Worm (Caenorhabditis elegans) whole organism, L3 larva: ENCODE data around the gene C25D7.5.

Source experiments
- R02D3.7 ChIP-seq: fragments of 150-350 bp; optimal IDR thresholded peaks from 2 replicates; lab custom pipeline; 2014; ENCODE audit warnings: missing biosample characterization, missing genetic modification characterization
- ZK546.5 ChIP-seq: sonication (generic microtip); optimal IDR thresholded peaks from 2 replicates; lab custom pipeline; 2017; ENCODE audit warnings: missing biosample characterization, missing genetic modification characterization
- aly-2 ChIP-seq: fragments of 150-350 bp; optimal IDR thresholded peaks from 2 replicates; lab custom pipeline; 2014; ENCODE audit warnings: missing biosample characterization, missing genetic modification characterization
- ama-1 ChIP-seq: fragments of 150-350 bp; optimal IDR thresholded peaks from 2 replicates; lab custom pipeline; 2018
- ceh-16 ChIP-seq: sonication (generic microtip); optimal IDR thresholded peaks from 2 replicates; lab custom pipeline; 2017; ENCODE audit warnings: missing biosample characterization, missing genetic modification characterization
- ceh-28 ChIP-seq: fragments of 150-350 bp; optimal IDR thresholded peaks from 2 replicates; lab custom pipeline; 2014; ENCODE audit warnings: missing biosample characterization, missing genetic modification reagents, missing genetic modification characterization
- ceh-82 ChIP-seq: fragments of 150-350 bp; optimal IDR thresholded peaks from 2 replicates; lab custom pipeline; 2014; ENCODE audit warnings: missing biosample characterization, missing genetic modification characterization
- egl-27 ChIP-seq: sonication (generic microtip); optimal IDR thresholded peaks from 4 replicates; lab custom pipeline; 2017; ENCODE audit warnings: missing biosample characterization, missing genetic modification reagents, missing genetic modification characterization
- egl-5 ChIP-seq: fragments of 150-350 bp; optimal IDR thresholded peaks from 2 replicates; lab custom pipeline; 2017; ENCODE audit warnings: missing biosample characterization, missing genetic modification reagents, missing genetic modification characterization, inconsistent platforms
- elt-1 ChIP-seq: fragments of 150-350 bp; optimal IDR thresholded peaks from 2 replicates; lab custom pipeline; 2014; ENCODE audit warnings: missing biosample characterization, missing genetic modification characterization
- elt-2 ChIP-seq: sonication (generic microtip); optimal IDR thresholded peaks from 2 replicates; lab custom pipeline; 2016; ENCODE audit warnings: missing genetic modification reagents, mild to moderate bottlenecking, missing genetic modification characterization, missing compliant biosample characterization
- eor-1 ChIP-seq, 2 experiments: fragments of 150-350 bp; optimal IDR thresholded peaks; 2 replicates each; lab custom pipeline; 2014 to 2018; ENCODE audit warnings: missing biosample characterization in 2 of 2, missing genetic modification characterization in 2 of 2
- fkh-10 ChIP-seq: sonication (generic microtip); optimal IDR thresholded peaks from 2 replicates; lab custom pipeline; 2017; ENCODE audit warnings: missing biosample characterization, missing genetic modification reagents, missing genetic modification characterization
- fkh-2 ChIP-seq: fragments of 150-350 bp; optimal IDR thresholded peaks from 2 replicates; lab custom pipeline; 2014; ENCODE audit warnings: missing biosample characterization, missing genetic modification reagents, missing genetic modification characterization
- fos-1 ChIP-seq: fragments of 150-350 bp; optimal IDR thresholded peaks from 2 replicates; lab custom pipeline; 2014; ENCODE audit warnings: missing biosample characterization, missing genetic modification characterization
- hmg-11 ChIP-seq: sonication (generic microtip); optimal IDR thresholded peaks from 2 replicates; lab custom pipeline; 2016; ENCODE audit warnings: missing genetic modification characterization, missing compliant biosample characterization
- mdl-1 ChIP-seq: fragments of 150-350 bp; optimal IDR thresholded peaks from 2 replicates; lab custom pipeline; 2014; ENCODE audit warnings: missing biosample characterization, missing genetic modification characterization
- mml-1 ChIP-seq: fragments of 150-350 bp; sonication (generic microtip); optimal IDR thresholded peaks from 3 replicates; lab custom pipeline; 2014; ENCODE audit warnings: missing biosample characterization, missing genetic modification characterization
- nfya-1 ChIP-seq: sonication (generic microtip); optimal IDR thresholded peaks from 2 replicates; lab custom pipeline; 2017; ENCODE audit warnings: missing genetic modification characterization, mild to moderate bottlenecking, missing compliant biosample characterization, antibody characterized with exemption, moderate library complexity; ENCODE audit not compliant: insufficient read depth
- nhr-12 ChIP-seq: fragments of 150-350 bp; optimal IDR thresholded peaks from 2 replicates; lab custom pipeline; 2014; ENCODE audit warnings: missing biosample characterization, missing genetic modification characterization
- nhr-23 ChIP-seq: fragments of 150-350 bp; optimal IDR thresholded peaks from 2 replicates; lab custom pipeline; 2014; ENCODE audit warnings: missing biosample characterization, missing genetic modification reagents, missing genetic modification characterization
- nhr-25 ChIP-seq: sonication (generic microtip); optimal IDR thresholded peaks from 2 replicates; lab custom pipeline; 2017; ENCODE audit warnings: missing biosample characterization, missing genetic modification characterization
- nhr-28 ChIP-seq: fragments of 150-350 bp; optimal IDR thresholded peaks from 2 replicates; lab custom pipeline; 2014; ENCODE audit warnings: missing biosample characterization, missing genetic modification characterization
- nhr-67 ChIP-seq: fragments of 150-350 bp; optimal IDR thresholded peaks from 2 replicates; lab custom pipeline; 2014; ENCODE audit warnings: missing biosample characterization, missing genetic modification characterization
- nhr-76 ChIP-seq: fragments of 150-350 bp; sonication (generic microtip); optimal IDR thresholded peaks from 5 replicates; lab custom pipeline; 2014; ENCODE audit warnings: missing biosample characterization, missing genetic modification characterization
- nhr-77 ChIP-seq: fragments of 150-350 bp; optimal IDR thresholded peaks from 2 replicates; lab custom pipeline; 2014; ENCODE audit warnings: missing biosample characterization, missing genetic modification characterization
- pha-4 ChIP-seq: fragments of 150-350 bp; optimal IDR thresholded peaks from 2 replicates; lab custom pipeline; 2014; ENCODE audit warnings: missing biosample characterization, missing genetic modification reagents, missing genetic modification characterization
- pqm-1 ChIP-seq: fragments of 150-350 bp; optimal IDR thresholded peaks from 2 replicates; lab custom pipeline; 2017; ENCODE audit warnings: missing biosample characterization, missing genetic modification characterization, inconsistent platforms
- sea-2 ChIP-seq: fragments of 150-350 bp; sonication (generic microtip); optimal IDR thresholded peaks from 4 replicates; lab custom pipeline; 2014; ENCODE audit warnings: missing biosample characterization, missing genetic modification reagents, missing genetic modification characterization
- skn-1 ChIP-seq: fragments of 150-350 bp; optimal IDR thresholded peaks from 2 replicates; lab custom pipeline; 2014; ENCODE audit warnings: missing biosample characterization, missing genetic modification characterization
- tbx-2 ChIP-seq: sonication (generic microtip); optimal IDR thresholded peaks from 2 replicates; lab custom pipeline; 2016; ENCODE audit warnings: mild to moderate bottlenecking, missing genetic modification characterization, missing compliant biosample characterization
- unc-39 ChIP-seq: sonication (generic microtip); optimal IDR thresholded peaks from 4 replicates; lab custom pipeline; 2017; ENCODE audit warnings: missing biosample characterization, missing genetic modification characterization
- ztf-11 ChIP-seq: fragments of 150-350 bp; optimal IDR thresholded peaks from 2 replicates; lab custom pipeline; 2014; ENCODE audit warnings: missing biosample characterization, missing genetic modification characterization
- ztf-4 ChIP-seq: fragments of 150-350 bp; optimal IDR thresholded peaks from 2 replicates; lab custom pipeline; 2014; ENCODE audit warnings: missing biosample characterization, missing genetic modification characterization

Gene C25D7.5

DNA sequence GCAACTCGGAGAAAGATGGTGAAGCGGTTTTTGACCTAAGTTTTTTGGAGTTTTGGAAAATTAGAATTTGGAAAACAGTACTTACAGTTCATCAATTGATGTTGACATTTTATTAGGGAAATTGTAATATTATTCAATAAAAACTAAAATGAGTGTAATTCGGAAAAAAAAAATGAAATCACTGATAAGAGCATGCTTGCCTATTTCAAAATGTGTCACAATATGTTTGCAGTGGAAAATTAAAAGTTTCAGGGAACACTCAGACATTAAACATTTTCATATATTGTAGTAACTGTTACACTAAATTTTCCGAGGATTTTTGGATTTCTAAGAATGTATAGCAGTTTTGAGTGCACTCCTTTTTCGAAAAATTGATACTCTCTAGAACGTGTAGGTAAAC, at the start of gene C25D7.5, which contains the start of gene fbxa-82:
C25D7.5 (plus strand) TSS at position 283 of the 400 bp plus-strand sequence.
fbxa-82 (minus strand) TSS at position 163 of the 400 bp plus-strand sequence.
- TF ChIP-seq tbx-2 (tag; lab: Kevin White, UChicago), result no peak
- TF ChIP-seq nhr-77 (tag; lab: Kevin White, UChicago), result no peak
- peak; percentile 31 for TF ChIP-seq pha-4
- no peak for TF ChIP-seq ceh-28 (tag; lab: Kevin White, UChicago)
- no peak for TF ChIP-seq nhr-12 (tag; lab: Kevin White, UChicago)
- TF ChIP-seq elt-2 (tag; lab: Kevin White, UChicago), result peak; percentile 28
- no peak for TF ChIP-seq mml-1
- TF ChIP-seq skn-1 (tag; lab: Kevin White, UChicago), result no peak
- no peak for TF ChIP-seq aly-2
- peak; percentile 41 for TF ChIP-seq pqm-1 (tag; lab: Kevin White, UChicago)

ce11 chrV:15004800-15005199, 47.6 kb upstream of the C25D7.5 start, which contains the start of gene hrde-2:
Gene hrde-2 (plus strand): TSS chrV:15005100.
- TF ChIP-seq ceh-16 (tag; lab: Kevin White, UChicago) (no peak), R02D3.7 (tag; lab: Kevin White, UChicago) (no peak), ceh-28 (tag; lab: Kevin White, UChicago) (no peak), hmg-11 (tag; lab: Kevin White, UChicago) (no peak), ztf-11 (no peak), egl-27 (tag; lab: Kevin White, UChicago) (no peak), nhr-23 (no peak), skn-1 (tag; lab: Kevin White, UChicago) (no peak), unc-39 (tag; lab: Kevin White, UChicago) (no peak), fkh-2 (tag; lab: Kevin White, UChicago) (no peak), nhr-67 (tag; lab: Kevin White, UChicago) (no peak), aly-2 (no peak), sea-2 (GFP tag; lab: Kevin White, UChicago) (no peak), pqm-1 (tag; lab: Kevin White, UChicago) (no peak)

DNA sequence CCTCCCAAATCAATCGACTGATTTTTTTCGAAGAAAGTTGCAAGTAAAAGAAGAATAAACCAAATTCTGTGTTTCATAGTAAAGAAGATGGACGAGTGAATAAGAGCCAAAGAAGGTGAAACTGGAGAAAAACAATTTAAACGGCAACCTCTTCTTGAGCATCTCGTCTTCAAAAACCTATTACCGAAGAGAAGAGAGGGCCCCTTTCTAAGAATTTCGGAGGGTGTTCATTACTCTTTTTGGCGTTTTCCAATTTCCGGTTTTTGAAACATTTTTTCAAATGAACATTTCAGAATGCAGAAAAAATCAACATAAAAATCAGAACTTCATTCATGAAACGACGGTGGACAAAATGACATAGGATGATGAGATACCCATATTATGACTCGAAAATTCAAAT, 40.9 kb upstream of the C25D7.5 start, which contains the start of gene nmr-2:
nmr-2 (minus strand) TSS at position 101 of the 400 bp plus-strand sequence.
- no peak for TF ChIP-seq egl-5 (tag; lab: Kevin White, UChicago)
- TF ChIP-seq eor-1 (tag; optimal IDR thresholded peaks at IDR 0.05; lab: Kevin White, UChicago), result no peak

DNA sequence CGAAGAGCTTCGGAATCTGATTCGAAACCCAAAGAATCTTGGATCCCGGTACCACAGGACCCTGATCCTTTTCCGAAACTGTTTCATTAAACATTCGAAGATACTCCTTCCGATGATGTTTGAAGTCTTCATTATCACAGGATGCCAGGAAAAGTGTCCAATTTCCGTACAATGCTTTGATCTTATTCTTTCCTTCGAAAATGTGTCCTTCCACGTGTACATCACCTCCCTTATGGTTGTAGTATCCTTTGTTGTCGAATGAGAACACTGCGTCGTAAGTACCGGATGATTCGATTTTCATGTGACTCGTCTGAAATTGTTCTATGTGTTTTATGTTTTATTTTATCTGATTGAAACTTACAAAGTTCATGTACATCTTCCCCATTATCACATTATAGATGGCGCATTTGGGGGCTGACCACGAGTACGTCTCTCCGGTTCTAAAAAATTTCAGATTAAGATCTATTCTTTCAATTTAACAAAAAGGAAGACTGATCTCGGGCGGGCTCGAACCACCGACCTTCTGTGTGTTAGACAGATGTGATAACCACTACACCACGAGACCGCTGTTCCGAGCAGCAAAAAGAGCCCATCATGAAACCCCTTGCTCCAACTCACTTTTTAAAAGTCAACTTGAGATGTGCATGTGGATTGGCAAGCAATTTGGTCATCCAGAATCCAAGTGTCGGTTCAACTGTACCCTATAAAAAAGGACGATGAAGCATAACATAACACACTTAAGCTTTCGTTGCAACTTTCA, 39.7 kb upstream of the C25D7.5 start:
- TF ChIP-seq aly-2 (no peak), nhr-12 (tag; lab: Kevin White, UChicago) (no peak), elt-2 (tag; lab: Kevin White, UChicago) (peak; percentile 30), fos-1 (tag; lab: Kevin White, UChicago) (no peak), nhr-77 (tag; lab: Kevin White, UChicago) (no peak), hmg-11 (tag; lab: Kevin White, UChicago) (no peak), ztf-4 (tag; lab: Kevin White, UChicago) (no peak), unc-39 (tag; lab: Kevin White, UChicago) (no peak), nhr-76 (no peak), mdl-1 (tag; lab: Kevin White, UChicago) (no peak), fkh-10 (GFP tag; lab: Kevin White, UChicago) (no peak), elt-1 (tag; lab: Kevin White, UChicago) (peak; percentile 49), tbx-2 (tag; lab: Kevin White, UChicago) (no peak), pha-4 (no peak), ceh-82 (tag; lab: Kevin White, UChicago) (no peak), ZK546.5 (tag; lab: Kevin White, UChicago) (no peak), nhr-28 (tag; lab: Kevin White, UChicago) (no peak), nhr-25 (tag; lab: Kevin White, UChicago) (no peak), mml-1 (no peak), ama-1 (lab: Kevin White, UChicago) (peak; percentile 22), nfya-1 (peak; percentile 10), sea-2 (GFP tag; lab: Kevin White, UChicago) (no peak)
- TF ChIP-seq, all 47 proteins: peak for 4
